Fruit fly (Drosophila melanogaster) whole organism, adult: Measurements from ENCODE around the gene klar.

Experiments
- CG14711 ChIP-seq: fragments of 200-800 bp; sonication (Bioruptor generic); optimal IDR thresholded peaks from 2 replicates; lab custom pipeline; 2018; ENCODE audit warnings: missing biosample characterization, mild to moderate bottlenecking, missing genetic modification characterization, moderate library complexity
- CG1620 ChIP-seq: fragments of 200-800 bp; sonication (Bioruptor generic); optimal IDR thresholded peaks from 2 replicates; lab custom pipeline; 2016; ENCODE audit warnings: missing biosample characterization, missing genetic modification characterization
- Clk ChIP-seq: fragments of 200-800 bp; sonication (Bioruptor generic); optimal IDR thresholded peaks from 2 replicates; lab custom pipeline; 2017; ENCODE audit warnings: missing biosample characterization, missing genetic modification characterization
- bab1 ChIP-seq: fragments of 200-800 bp; sonication (Bioruptor generic); optimal IDR thresholded peaks from 3 replicates; lab custom pipeline; 2019; ENCODE audit warnings: missing biosample characterization, mild to moderate bottlenecking, missing genetic modification characterization, moderate library complexity
- cic ChIP-seq: fragments of 200-800 bp; sonication (Bioruptor generic); optimal IDR thresholded peaks from 2 replicates; lab custom pipeline; 2017; ENCODE audit warnings: missing biosample characterization, mild to moderate bottlenecking, missing genetic modification characterization, moderate library complexity
- cnc ChIP-seq, 2 experiments: fragments of >200 bp; optimal IDR thresholded peaks; 2 replicates each; lab custom pipeline; 2017
- toe ChIP-seq: fragments of 200-800 bp; sonication (Bioruptor generic); optimal IDR thresholded peaks from 2 replicates; lab custom pipeline; 2016; ENCODE audit warnings: missing biosample characterization, missing genetic modification characterization

DNA sequence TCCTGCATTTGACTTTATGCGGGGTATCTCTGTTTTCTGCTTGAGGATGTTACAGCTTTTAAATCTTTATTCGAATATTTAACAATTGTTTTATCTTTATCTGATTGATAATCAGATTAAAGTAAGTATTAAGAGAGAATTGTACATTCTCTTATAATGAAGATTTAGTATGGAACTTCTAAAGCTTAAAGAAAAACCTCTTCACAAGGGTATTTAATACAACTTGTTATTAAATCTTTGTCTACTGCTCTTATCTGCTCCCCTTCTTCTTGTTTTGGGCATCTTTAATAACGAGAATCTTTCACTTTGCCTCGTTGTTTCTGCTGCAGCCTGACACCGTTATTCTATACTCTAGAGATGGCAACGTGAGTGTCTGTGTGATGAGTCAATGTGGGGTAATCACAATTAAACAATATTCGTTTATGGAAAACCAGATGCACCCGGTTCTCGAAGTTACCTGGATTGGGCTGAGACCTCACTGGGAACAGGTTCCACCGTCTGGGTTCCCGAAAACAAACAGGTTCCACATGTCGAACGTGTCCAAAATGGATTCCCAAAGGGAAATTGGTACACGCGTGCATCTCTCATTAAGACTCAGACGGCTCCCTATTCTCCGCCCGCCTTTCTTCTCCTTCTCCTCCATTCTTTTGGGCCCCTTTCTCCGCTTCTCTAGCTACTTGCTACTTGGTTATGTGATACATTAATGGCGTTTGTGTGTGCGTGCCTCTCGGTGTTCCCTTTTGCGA lies 9.8 kb upstream of the klar start:
- TF ChIP-seq cnc (optimal IDR thresholded peaks at IDR 0.05; lab: Kevin White, UChicago): no peak
- no peak for TF ChIP-seq CG1620 (GFP tag; lab: Kevin White, UChicago)
- TF ChIP-seq cic: no peak
- TF ChIP-seq toe: no peak
- no peak for TF ChIP-seq CG14711 (tag; lab: Kevin White, UChicago)
- TF ChIP-seq Clk: no peak
- no peak for TF ChIP-seq bab1 (GFP tag; lab: Kevin White, UChicago)
